Fruit fly (Drosophila melanogaster): ENCODE results near the gene CG9040.

The CG9040 gene

dm6 chr3L:13993742-13994719, 6.4 kb downstream of the CG9040 start, which contains the start of gene CtsK1 (continued):
- TF ChIP-seq fd64A (GFP tag; optimal IDR thresholded peaks at IDR 0.05) (no peak), ci (GFP tag; IDR thresholded peaks at IDR 0.05) (peak; percentile 3; the same call in 1 of the 3 replicates), CG14014 (GFP tag; IDR thresholded peaks at IDR 0.05) (0 out of 2 replicates have a peak, but pooled peaks have one; percentile 21), MESR4 (GFP tag; optimal IDR thresholded peaks at IDR 0.05) (no peak), insv (GFP tag; optimal IDR thresholded peaks at IDR 0.05) (no peak), CG15011 (GFP tag; optimal IDR thresholded peaks at IDR 0.05) (no peak), Fer1 (GFP tag; optimal IDR thresholded peaks at IDR 0.05) (no peak), NC2β (GFP tag; optimal IDR thresholded peaks at IDR 0.05) (no peak), az2 (GFP tag; optimal IDR thresholded peaks at IDR 0.05) (no peak), CG33213 (GFP tag; optimal IDR thresholded peaks at IDR 0.05) (no peak), Vsx1 (GFP tag; optimal IDR thresholded peaks at IDR 0.05) (no peak), Hmr (GFP tag; optimal IDR thresholded peaks at IDR 0.05) (peak; percentile 30), br (optimal IDR thresholded peaks at IDR 0.05) (no peak), CG16813 (GFP tag; IDR thresholded peaks at IDR 0.05; ENCODE audit: partially characterized antibody) (peak; percentile 48), CG32532 (GFP tag; IDR thresholded peaks at IDR 0.05) (peak; percentile 51; the same call in 1 of the 2 replicates), CG7372 (GFP tag; IDR thresholded peaks at IDR 0.05) (no peak), CG2202 (tag; optimal IDR thresholded peaks at IDR 0.05) (no peak), Opbp (GFP tag; IDR thresholded peaks at IDR 0.05; ENCODE audit: partially characterized antibody) (0 out of 3 replicates have a peak, but pooled peaks have one; percentile 33), Awh (GFP tag; IDR thresholded peaks at IDR 0.05) (no peak), chinmo (GFP tag; IDR thresholded peaks at IDR 0.05; ENCODE audit: partially characterized antibody) (0 out of 4 replicates have a peak, but pooled peaks have one; percentile 71), sna (GFP tag; IDR thresholded peaks at IDR 0.05; ENCODE audit: partially characterized antibody) (peak; percentile 47; the same call in 1 of the 2 replicates), pita (GFP tag; optimal IDR thresholded peaks at IDR 0.05) (no peak), Poxn (GFP tag; IDR thresholded peaks at IDR 0.05) (no peak), CG13424 (tag; optimal IDR thresholded peaks at IDR 0.05) (peak; percentile 30), pan (optimal IDR thresholded peaks at IDR 0.05) (no peak), pan (GFP tag; optimal IDR thresholded peaks at IDR 0.05 in 1 of 2, IDR thresholded peaks at IDR 0.05 in 1 of 2) (peak in 1 of 2 experiments; percentile 74), sd (tag; optimal IDR thresholded peaks at IDR 0.05) (no peak), unc-4 (GFP tag; IDR thresholded peaks at IDR 0.05; ENCODE audit: partially characterized antibody) (peak; percentile 77), rib (GFP tag; IDR thresholded peaks at IDR 0.05) (no peak), bsh (GFP tag; optimal IDR thresholded peaks at IDR 0.05) (peak in 1 of 2 experiments; percentile 29), Abd-B (GFP tag; optimal IDR thresholded peaks at IDR 0.05) (peak; percentile 48), CG10654 (GFP tag; optimal IDR thresholded peaks at IDR 0.05) (no peak), HLH3B (GFP tag; IDR thresholded peaks at IDR 0.05) (0 out of 2 replicates have a peak, but pooled peaks have one; percentile 34), vvl (GFP tag; IDR thresholded peaks at IDR 0.05) (peak; percentile 62), CG13624 (GFP tag; optimal IDR thresholded peaks at IDR 0.05) (no peak), CG15601 (tag; optimal IDR thresholded peaks at IDR 0.05) (peak; percentile 23), fru (optimal IDR thresholded peaks at IDR 0.05) (no peak), Oli (tag; optimal IDR thresholded peaks at IDR 0.05) (peak; percentile 12), tup (GFP tag; optimal IDR thresholded peaks at IDR 0.05) (no peak), CG6254 (GFP tag; optimal IDR thresholded peaks at IDR 0.05) (peak; percentile 99), Nf-YB (GFP tag; optimal IDR thresholded peaks at IDR 0.05) (no peak), ATbp (GFP tag; optimal IDR thresholded peaks at IDR 0.05) (peak; percentile 4), Xbp1 (GFP tag; optimal IDR thresholded peaks at IDR 0.05) (peak; percentile 15), mld (GFP tag; IDR thresholded peaks at IDR 0.05; ENCODE audit: partially characterized antibody) (no peak), kah (GFP tag; optimal IDR thresholded peaks at IDR 0.05) (no peak), Med (GFP tag) (peak; percentile 68), Sox100B (GFP tag; optimal IDR thresholded peaks at IDR 0.05) (peak; percentile 24), Hsf (GFP tag; optimal IDR thresholded peaks at IDR 0.05) (peak; percentile 14)
